Fruit fly (Drosophila melanogaster): ENCODE measurements around the gene CG2680.
A peak's percentile ranks its signal among the peaks of the same experiment; 100 is the strongest.

CG2680 gene

DNA sequence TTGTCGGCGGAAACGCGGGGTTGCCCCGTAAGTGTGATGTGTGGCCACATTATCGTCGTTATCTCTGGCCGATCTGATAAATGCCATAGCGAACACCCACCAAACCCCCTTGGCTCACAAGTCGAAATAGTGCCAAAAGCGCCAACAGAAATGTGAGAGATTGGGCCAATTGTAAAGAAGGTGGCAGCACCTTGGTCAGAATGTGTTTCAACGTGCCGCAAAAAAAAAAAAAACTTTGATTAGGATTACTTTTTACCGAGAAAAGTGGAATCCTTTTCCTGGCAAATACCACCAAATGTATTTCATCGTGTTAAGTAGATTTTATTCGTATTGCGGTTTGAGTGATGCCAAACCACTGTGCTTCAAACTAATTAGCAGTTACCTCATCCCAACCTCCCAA, 35.8 kb upstream of the CG2680 start (continued):
- no peak for TF ChIP-seq CG7271 (tag; optimal IDR thresholded peaks at IDR 0.05)
- TF ChIP-seq gro (GFP tag; optimal IDR thresholded peaks at IDR 0.05) = peak; percentile 88
- peak; percentile 69 for TF ChIP-seq ssp (GFP tag; IDR thresholded peaks at IDR 0.05)

- peak; percentile 53; the same call in 1 of the 2 replicates for TF ChIP-seq Adf1 (GFP tag; IDR thresholded peaks at IDR 0.05)
- no peak for TF ChIP-seq NK7.1 (GFP tag; optimal IDR thresholded peaks at IDR 0.05)
- no peak for TF ChIP-seq gsb-n (tag; optimal IDR thresholded peaks at IDR 0.05)
- TF ChIP-seq Hr3 (GFP tag; optimal IDR thresholded peaks at IDR 0.05) = no peak
- TF ChIP-seq exex (tag; optimal IDR thresholded peaks at IDR 0.05) = peak; percentile 47
- TF ChIP-seq CG3163 (GFP tag; optimal IDR thresholded peaks at IDR 0.05) = peak; percentile 78
- TF ChIP-seq abd-A (tag; optimal IDR thresholded peaks at IDR 0.05) = no peak
- TF ChIP-seq CG1603 (tag; optimal IDR thresholded peaks at IDR 0.05) = no peak
- peak in 1 of 2 experiments; percentile 48 for TF ChIP-seq bsh (GFP tag; optimal IDR thresholded peaks at IDR 0.05)
- peak in 1 of 2 experiments; percentile 35 for TF ChIP-seq Trl (optimal IDR thresholded peaks at IDR 0.05)
- no peak for TF ChIP-seq Trl (GFP tag; optimal IDR thresholded peaks at IDR 0.05)
- TF ChIP-seq cg (GFP tag; optimal IDR thresholded peaks at IDR 0.05) = peak; percentile 11
- peak in 1 of 2 experiments; percentile 82 for TF ChIP-seq Pdp1 (GFP tag; optimal IDR thresholded peaks at IDR 0.05)
- TF ChIP-seq croc (GFP tag; conservative IDR thresholded peaks at IDR 0.05) = no peak
- no peak for TF ChIP-seq CG1647 (GFP tag; optimal IDR thresholded peaks at IDR 0.05)
- no peak for TF ChIP-seq nerfin-1 (tag; optimal IDR thresholded peaks at IDR 0.05)
- peak; percentile 13 for TF ChIP-seq CG34376 (GFP tag; optimal IDR thresholded peaks at IDR 0.05)
- no peak for TF ChIP-seq slbo (GFP tag; IDR thresholded peaks at IDR 0.05)
- TF ChIP-seq CG17359 (tag; optimal IDR thresholded peaks at IDR 0.05) = peak; percentile 65
- no peak for TF ChIP-seq CG4854 (GFP tag; optimal IDR thresholded peaks at IDR 0.05)
- TF ChIP-seq CG10321 (GFP tag; IDR thresholded peaks at IDR 0.05) = no peak
- TF ChIP-seq Nf-YA (GFP tag; IDR thresholded peaks at IDR 0.05) = no peak
- no peak for TF ChIP-seq gem (tag; optimal IDR thresholded peaks at IDR 0.05)
- no peak for TF ChIP-seq CG9609 (GFP tag; optimal IDR thresholded peaks at IDR 0.05)
- peak; percentile 78 for TF ChIP-seq nom (GFP tag; optimal IDR thresholded peaks at IDR 0.05)
- no peak for TF ChIP-seq CG10366 (GFP tag; IDR thresholded peaks at IDR 0.05)
- TF ChIP-seq crp (GFP tag; optimal IDR thresholded peaks at IDR 0.05) = no peak
- TF ChIP-seq sqz (GFP tag; optimal IDR thresholded peaks at IDR 0.05) = peak; percentile 81
- no peak for TF ChIP-seq CG7372 (GFP tag; IDR thresholded peaks at IDR 0.05)
- no peak for TF ChIP-seq CG3407 (GFP tag; optimal IDR thresholded peaks at IDR 0.05)
Observed at dm6 chrX:2742067-2742466, 34.8 kb upstream of the CG2680 start.

DNA sequence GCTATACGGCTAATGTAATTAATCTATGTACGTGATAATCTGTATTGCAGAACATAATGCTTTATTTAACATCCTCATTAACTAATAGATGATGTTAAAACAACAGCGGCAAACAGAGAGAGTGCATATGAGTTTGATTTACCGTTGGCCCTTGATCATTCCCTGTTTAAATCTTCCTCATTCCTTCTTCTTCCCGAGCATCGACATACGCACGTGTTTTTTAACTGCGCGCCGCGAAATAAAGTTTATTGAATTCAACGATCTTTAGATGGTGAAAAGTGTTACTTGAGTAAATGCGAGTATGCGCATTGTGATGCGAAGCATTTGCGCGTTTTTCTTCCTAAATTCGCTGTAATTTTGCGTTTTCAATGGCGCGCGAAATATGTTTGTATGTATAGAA, 32.9 kb upstream of the CG2680 start, which contains the start of gene kirre:
Gene kirre (plus strand): TSS at position 301 of the 400 bp plus-strand sequence.
- TF ChIP-seq Bgb (GFP tag; IDR thresholded peaks at IDR 0.05; ENCODE audit: partially characterized antibody) (no peak), CG11456 (GFP tag; IDR thresholded peaks at IDR 0.05) (no peak), maf-S (GFP tag; optimal IDR thresholded peaks at IDR 0.05) (no peak), CG1603 (tag; optimal IDR thresholded peaks at IDR 0.05) (no peak), CG18619 (GFP tag; optimal IDR thresholded peaks at IDR 0.05) (no peak), Blimp-1 (GFP tag; optimal IDR thresholded peaks at IDR 0.05) (no peak), pho (GFP tag; optimal IDR thresholded peaks at IDR 0.05) (no peak), sisA (GFP tag; IDR thresholded peaks at IDR 0.05) (no peak), CG10321 (GFP tag; IDR thresholded peaks at IDR 0.05) (no peak), C15 (GFP tag; IDR thresholded peaks at IDR 0.05) (no peak), CG10462 (GFP tag; optimal IDR thresholded peaks at IDR 0.05) (no peak), mld (GFP tag; IDR thresholded peaks at IDR 0.05; ENCODE audit: partially characterized antibody) (no peak), CG31224 (GFP tag; IDR thresholded peaks at IDR 0.05) (no peak), aop (GFP tag; IDR thresholded peaks at IDR 0.05) (no peak), Mrtf (GFP tag; IDR thresholded peaks at IDR 0.05) (no peak)

All from whole organism, embryonic.